Worm (Caenorhabditis elegans): Measurements from ENCODE around the gene F17H10.2.
A peak's percentile ranks its signal among the peaks of the same experiment; 100 is the strongest.

Gene F17H10.2

DNA sequence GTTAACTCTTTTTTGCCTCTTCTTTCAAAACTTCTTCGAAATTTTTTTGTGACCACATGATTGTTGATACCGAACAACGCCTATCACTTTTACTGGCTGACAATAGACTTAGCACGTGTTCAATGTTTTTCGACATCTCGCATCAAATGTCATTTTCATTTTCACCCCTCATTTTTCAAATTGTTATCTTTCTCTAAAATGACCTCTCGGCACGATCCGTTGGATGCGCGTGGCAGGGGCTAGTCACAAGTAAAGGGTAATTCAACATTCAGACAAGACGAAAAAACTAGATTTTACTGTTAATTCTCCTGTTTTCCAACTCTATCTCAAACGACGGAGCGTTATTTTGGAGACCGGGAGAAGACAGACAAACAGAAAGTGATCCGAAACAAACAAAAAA lies at the start of gene F17H10.2:
TSS of gene F17H10.2 (plus strand) at position 316 of the 400 bp plus-strand sequence.
- TF ChIP-seq blmp-1 (tag; optimal IDR thresholded peaks at IDR 0.05) (peak; percentile 93), nhr-84 (tag; optimal IDR thresholded peaks at IDR 0.05) (no peak), hlh-17 (GFP tag; optimal IDR thresholded peaks at IDR 0.05; ENCODE audit: borderline replicate concordance) (no peak), sptf-1 (tag; optimal IDR thresholded peaks at IDR 0.05) (no peak), xbp-1 (tag; optimal IDR thresholded peaks at IDR 0.05) (no peak), zip-4 (GFP tag; optimal IDR thresholded peaks at IDR 0.05) (no peak), lin-14 (GFP tag; optimal IDR thresholded peaks at IDR 0.05) (peak; percentile 87), snpc-4 (tag; optimal IDR thresholded peaks at IDR 0.05) (no peak), nhr-19 (GFP tag; conservative IDR thresholded peaks at IDR 0.05) (peak; percentile 68), tbx-2 (tag; optimal IDR thresholded peaks at IDR 0.05) (peak; percentile 55), C16A3.4 (tag; optimal IDR thresholded peaks at IDR 0.05) (no peak), pax-3 (tag; optimal IDR thresholded peaks at IDR 0.05) (no peak), F16B12.6 (tag; optimal IDR thresholded peaks at IDR 0.05) (no peak), nhr-76 (tag; optimal IDR thresholded peaks at IDR 0.05) (no peak), jun-1 (tag; optimal IDR thresholded peaks at IDR 0.05) (no peak), nhr-237 (tag; optimal IDR thresholded peaks at IDR 0.05) (no peak), aha-1 (tag; optimal IDR thresholded peaks at IDR 0.05) (no peak), nhr-11 (tag; optimal IDR thresholded peaks at IDR 0.05) (no peak), rnt-1 (tag; optimal IDR thresholded peaks at IDR 0.05) (no peak), unc-98 (GFP tag; IDR thresholded peaks at IDR 0.05) (no peak), efl-1 (optimal IDR thresholded peaks at IDR 0.05) (peak in 1 of 2 experiments; percentile 1), efl-1 (GFP tag; optimal IDR thresholded peaks at IDR 0.05 in 1 of 2) (peak in 1 of 2 experiments; percentile 89), egl-27 (tag; optimal IDR thresholded peaks at IDR 0.05) (no peak), fkh-4 (tag; optimal IDR thresholded peaks at IDR 0.05; ENCODE audit: borderline replicate concordance) (no peak), alr-1 (tag; optimal IDR thresholded peaks at IDR 0.05; ENCODE audit: borderline replicate concordance) (no peak), elt-2 (tag; optimal IDR thresholded peaks at IDR 0.05) (no peak), lir-3 (tag; optimal IDR thresholded peaks at IDR 0.05; ENCODE audit: poor library complexity) (no peak), grh-1 (GFP tag; IDR thresholded peaks at IDR 0.05) (peak; percentile 54; the same call in 1 of the 2 replicates), ceh-8 (GFP tag; optimal IDR thresholded peaks at IDR 0.05) (no peak), efl-3 (GFP tag; optimal IDR thresholded peaks at IDR 0.05) (no peak), C04F5.9 (tag; optimal IDR thresholded peaks at IDR 0.05) (no peak), unc-30 (tag; optimal IDR thresholded peaks at IDR 0.05) (no peak), aly-2 (tag; optimal IDR thresholded peaks at IDR 0.05) (no peak), fkh-10 (GFP tag; optimal IDR thresholded peaks at IDR 0.05) (no peak), mab-9 (GFP tag; IDR thresholded peaks at IDR 0.05) (no peak), zag-1 (tag; optimal IDR thresholded peaks at IDR 0.05) (no peak), pag-3 (tag; optimal IDR thresholded peaks at IDR 0.05; ENCODE audit: borderline replicate concordance, insufficient read depth) (no peak), nhr-71 (tag; optimal IDR thresholded peaks at IDR 0.05) (peak; percentile 83), unc-130 (tag; optimal IDR thresholded peaks at IDR 0.05) (peak; percentile 77), nhr-77 (tag; optimal IDR thresholded peaks at IDR 0.05) (no peak), lsy-2 (tag; optimal IDR thresholded peaks at IDR 0.05) (peak; percentile 19 to 44), unc-62 (GFP tag; optimal IDR thresholded peaks at IDR 0.05) (no peak), skn-1 (tag; optimal IDR thresholded peaks at IDR 0.05) (peak; percentile 51), fos-1 (tag; optimal IDR thresholded peaks at IDR 0.05) (no peak), tlp-1 (tag; optimal IDR thresholded peaks at IDR 0.05) (no peak), egl-13 (tag; optimal IDR thresholded peaks at IDR 0.05) (no peak), C34B4.2 (tag; optimal IDR thresholded peaks at IDR 0.05) (no peak), Y116A8C.19 (tag; optimal IDR thresholded peaks at IDR 0.05; ENCODE audit: borderline replicate concordance) (no peak), swsn-7 (tag; optimal IDR thresholded peaks at IDR 0.05) (no peak), ceh-90 (tag; optimal IDR thresholded peaks at IDR 0.05) (no peak), irx-1 (tag; optimal IDR thresholded peaks at IDR 0.05) (peak; percentile 62), sox-4 (tag; optimal IDR thresholded peaks at IDR 0.05) (no peak), ztf-4 (tag; optimal IDR thresholded peaks at IDR 0.05) (no peak), dpl-1 (GFP tag; optimal IDR thresholded peaks at IDR 0.05) (peak in 2 of 3 experiments; percentile 9 to 18)
